Worm (Caenorhabditis elegans) whole organism, L2 larva: Measurements from ENCODE around the gene E01G6.1.

Experiments
- C34F6.9 ChIP-seq: fragments of 150-350 bp; optimal IDR thresholded peaks from 2 replicates; lab custom pipeline; 2014; ENCODE audit warnings: missing biosample characterization, missing genetic modification characterization
- R02D3.7 ChIP-seq: fragments of 150-350 bp; optimal IDR thresholded peaks from 2 replicates; lab custom pipeline; 2014; ENCODE audit warnings: missing biosample characterization, missing genetic modification characterization
- Y55F3AM.14 ChIP-seq: fragments of 200-800 bp; sonication (Bioruptor generic); optimal IDR thresholded peaks from 2 replicates; lab custom pipeline; 2018; ENCODE audit warnings: mild to moderate bottlenecking, missing genetic modification characterization, missing compliant biosample characterization
- ZK546.5 ChIP-seq: sonication (generic microtip); optimal IDR thresholded peaks from 2 replicates; lab custom pipeline; 2017; ENCODE audit warnings: missing biosample characterization, missing genetic modification characterization
- alr-1 ChIP-seq: fragments of 150-350 bp; optimal IDR thresholded peaks from 2 replicates; lab custom pipeline; 2014; ENCODE audit warnings: missing biosample characterization, missing genetic modification characterization
- ama-1 ChIP-seq: fragments of 150-350 bp; optimal IDR thresholded peaks from 2 replicates; lab custom pipeline; 2018; ENCODE audit warnings: inconsistent platforms
- blmp-1 ChIP-seq: sonication (generic microtip); optimal IDR thresholded peaks from 2 replicates; lab custom pipeline; 2017; ENCODE audit warnings: missing genetic modification characterization, mild to moderate bottlenecking, missing compliant biosample characterization, antibody characterized with exemption, moderate library complexity; ENCODE audit not compliant: insufficient read depth
- ceh-16 ChIP-seq: fragments of 150-350 bp; optimal IDR thresholded peaks from 2 replicates; lab custom pipeline; 2014; ENCODE audit warnings: missing biosample characterization, missing genetic modification characterization
- ceh-82 ChIP-seq: fragments of 150-350 bp; optimal IDR thresholded peaks from 2 replicates; lab custom pipeline; 2014; ENCODE audit warnings: missing biosample characterization, missing genetic modification characterization
- crh-2 ChIP-seq: sonication (generic microtip); optimal IDR thresholded peaks from 2 replicates; lab custom pipeline; 2017; ENCODE audit warnings: missing biosample characterization, missing genetic modification characterization
- dmd-4 ChIP-seq: sonication (generic microtip); optimal IDR thresholded peaks from 2 replicates; lab custom pipeline; 2017; ENCODE audit warnings: missing biosample characterization, missing genetic modification characterization
- egl-27 ChIP-seq: sonication (generic microtip); optimal IDR thresholded peaks from 3 replicates; lab custom pipeline; 2017; ENCODE audit warnings: missing biosample characterization, missing genetic modification reagents, missing genetic modification characterization
- elt-1 ChIP-seq: fragments of 150-350 bp; optimal IDR thresholded peaks from 2 replicates; lab custom pipeline; 2014; ENCODE audit warnings: missing biosample characterization, missing genetic modification characterization
- elt-3 ChIP-seq: sonication (generic microtip); optimal IDR thresholded peaks from 2 replicates; lab custom pipeline; 2017; ENCODE audit warnings: missing biosample characterization, missing genetic modification characterization
- fos-1 ChIP-seq: fragments of 150-350 bp; optimal IDR thresholded peaks from 2 replicates; lab custom pipeline; 2014; ENCODE audit warnings: missing biosample characterization, missing genetic modification characterization
- gmeb-1 ChIP-seq: fragments of 150-350 bp; optimal IDR thresholded peaks from 2 replicates; lab custom pipeline; 2014; ENCODE audit warnings: missing biosample characterization, missing genetic modification characterization
- lin-13 ChIP-seq: fragments of 150-350 bp; optimal IDR thresholded peaks from 2 replicates; lab custom pipeline; 2014; ENCODE audit warnings: missing biosample characterization, missing genetic modification reagents, missing genetic modification characterization
- mab-5 ChIP-seq: fragments of 150-350 bp; optimal IDR thresholded peaks from 2 replicates; lab custom pipeline; 2014; ENCODE audit warnings: missing biosample characterization, missing genetic modification characterization
- mbf-1 ChIP-seq: sonication (generic microtip); optimal IDR thresholded peaks from 2 replicates; lab custom pipeline; 2017; ENCODE audit warnings: missing biosample characterization, missing genetic modification characterization
- mdl-1 ChIP-seq, 2 experiments: fragments of 150-350 bp in 1 of 2; sonication (generic microtip) in 1 of 2; optimal IDR thresholded peaks; 2 replicates each; lab custom pipeline; 2017; ENCODE audit warnings: missing biosample characterization in 2 of 2, missing genetic modification characterization in 2 of 2
- nhr-10 ChIP-seq: sonication (generic microtip); optimal IDR thresholded peaks from 2 replicates; lab custom pipeline; 2017; ENCODE audit warnings: missing biosample characterization, missing genetic modification characterization
- nhr-11 ChIP-seq: fragments of 150-350 bp; optimal IDR thresholded peaks from 2 replicates; lab custom pipeline; 2014; ENCODE audit warnings: missing biosample characterization, missing genetic modification characterization
- nhr-12 ChIP-seq: fragments of 150-350 bp; optimal IDR thresholded peaks from 2 replicates; lab custom pipeline; 2014; ENCODE audit warnings: missing biosample characterization, missing genetic modification characterization
- nhr-129 ChIP-seq: fragments of 150-350 bp; optimal IDR thresholded peaks from 2 replicates; lab custom pipeline; 2014; ENCODE audit warnings: missing biosample characterization, missing genetic modification characterization
- nhr-21 ChIP-seq: fragments of 150-350 bp; optimal IDR thresholded peaks from 2 replicates; lab custom pipeline; 2014; ENCODE audit warnings: missing biosample characterization, missing genetic modification characterization
- nhr-237 ChIP-seq: fragments of 150-350 bp; optimal IDR thresholded peaks from 2 replicates; lab custom pipeline; 2014; ENCODE audit warnings: missing biosample characterization, missing genetic modification characterization
- nhr-6 ChIP-seq: fragments of 150-350 bp; optimal IDR thresholded peaks from 2 replicates; lab custom pipeline; 2014; ENCODE audit warnings: missing biosample characterization, missing genetic modification characterization
- nhr-77 ChIP-seq: fragments of 150-350 bp; optimal IDR thresholded peaks from 2 replicates; lab custom pipeline; 2014; ENCODE audit warnings: missing biosample characterization, missing genetic modification characterization
- sem-4 ChIP-seq: fragments of 150-350 bp; optimal IDR thresholded peaks from 2 replicates; lab custom pipeline; 2014; ENCODE audit warnings: missing biosample characterization, missing genetic modification reagents, missing genetic modification characterization
- sma-9 ChIP-seq, 2 experiments: fragments of 150-350 bp in 1 of 2; sonication (generic microtip) in 1 of 2; optimal IDR thresholded peaks; 2 replicates each; lab custom pipeline; 2014 to 2016; ENCODE audit warnings: missing genetic modification characterization in 2 of 2, mild to moderate bottlenecking in 1 of 2, missing biosample characterization in 1 of 2, missing compliant biosample characterization in 1 of 2, missing genetic modification reagents in 1 of 2, moderate library complexity in 1 of 2
- snpc-4 ChIP-seq: fragments of 150-350 bp; optimal IDR thresholded peaks from 2 replicates; lab custom pipeline; 2014; ENCODE audit warnings: missing biosample characterization, missing genetic modification characterization
- unc-39 ChIP-seq: fragments of 150-350 bp; optimal IDR thresholded peaks from 2 replicates; lab custom pipeline; 2014; ENCODE audit warnings: missing biosample characterization, missing genetic modification characterization
- unc-55 ChIP-seq: fragments of 150-350 bp; sonication (generic microtip); optimal IDR thresholded peaks from 3 replicates; lab custom pipeline; 2014; ENCODE audit warnings: missing biosample characterization, missing genetic modification reagents, missing genetic modification characterization
- unc-62 ChIP-seq: fragments of 150-350 bp; optimal IDR thresholded peaks from 2 replicates; lab custom pipeline; 2014; ENCODE audit warnings: missing biosample characterization, missing genetic modification reagents, missing genetic modification characterization
- ztf-1 ChIP-seq: fragments of 200-800 bp; sonication (Bioruptor generic); conservative IDR thresholded peaks from 2 replicates; pipeline ENCODE4 v1.3.6; 2022; ENCODE audit warnings: missing genetic modification characterization, missing compliant biosample characterization
- ztf-11 ChIP-seq: sonication (generic microtip); optimal IDR thresholded peaks from 2 replicates; lab custom pipeline; 2017; ENCODE audit warnings: missing biosample characterization, missing genetic modification characterization

The E01G6.1 gene

ce11 chrX:12270841-12271240 is 10.2 kb downstream of the E01G6.1 start, which contains the start of gene otpl-8:
otpl-8 (minus strand) TSS chrX:12270941.
- TF ChIP-seq nhr-10 (no peak), ceh-16 (no peak), ama-1 (no peak), lin-13 (GFP tag; lab: Kevin White, UChicago) (no peak), ceh-82 (no peak), ZK546.5 (no peak), ztf-11 (tag; lab: Kevin White, UChicago) (no peak), alr-1 (tag; lab: Kevin White, UChicago) (no peak), nhr-12 (no peak), nhr-21 (tag; lab: Kevin White, UChicago) (no peak), C34F6.9 (no peak), unc-55 (GFP tag; lab: Kevin White, UChicago) (no peak), elt-3 (no peak), gmeb-1 (tag; lab: Kevin White, UChicago) (no peak), blmp-1 (tag; lab: Kevin White, UChicago) (no peak), unc-39 (tag; lab: Kevin White, UChicago) (no peak), sma-9 (GFP tag; optimal IDR thresholded peaks at IDR 0.05; lab: Kevin White, UChicago) (no peak), sma-9 (tag; optimal IDR thresholded peaks at IDR 0.05; lab: Kevin White, UChicago) (no peak), mab-5 (no peak)

- TF ChIP-seq ZK546.5 (no peak), elt-3 (no peak), sma-9 (GFP tag; optimal IDR thresholded peaks at IDR 0.05; lab: Kevin White, UChicago) (no peak), sma-9 (tag; optimal IDR thresholded peaks at IDR 0.05; lab: Kevin White, UChicago) (no peak), egl-27 (tag; lab: Kevin White, UChicago) (no peak), ceh-16 (no peak), blmp-1 (tag; lab: Kevin White, UChicago) (no peak), elt-1 (tag; lab: Kevin White, UChicago) (no peak), sem-4 (tag; lab: Kevin White, UChicago) (no peak), nhr-12 (no peak), crh-2 (tag; lab: Kevin White, UChicago) (no peak), nhr-11 (tag; lab: Kevin White, UChicago) (no peak), unc-62 (no peak)
- TF ChIP-seq, all 48 proteins: peak for 0
Observed at ce11 chrX:12273870-12274269, 13.2 kb downstream of the E01G6.1 start, which contains the start of gene H19J13.2. H19J13.2 (minus strand) TSS chrX:12273970.

DNA sequence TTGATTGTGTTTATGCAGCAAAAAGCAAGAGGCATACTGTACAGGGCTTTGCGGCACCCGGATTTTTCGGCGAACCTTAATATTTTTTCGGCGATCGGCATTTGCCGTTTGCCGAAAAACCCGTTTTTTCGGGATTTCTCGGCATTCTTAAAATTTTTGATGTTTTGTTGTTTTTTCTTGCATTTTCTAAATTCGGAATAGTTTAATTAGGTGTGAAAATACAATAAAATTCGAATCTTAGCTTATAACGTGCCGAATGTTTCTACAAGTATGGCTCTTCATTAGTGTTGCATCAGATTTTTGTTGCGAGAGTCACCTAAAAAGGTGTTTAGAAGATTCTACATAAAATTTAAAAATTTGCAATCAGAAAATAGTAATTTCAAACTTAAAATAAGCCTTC is 14.9 kb downstream of the E01G6.1 start, which contains the start of gene C04B4.6:
C04B4.6 (minus strand) TSS at position 101 of the 400 bp plus-strand sequence.
- TF ChIP-seq ZK546.5 = no peak
- no peak for TF ChIP-seq unc-39 (tag; lab: Kevin White, UChicago)
- TF ChIP-seq mbf-1 = no peak
- no peak for TF ChIP-seq mdl-1 (tag; optimal IDR thresholded peaks at IDR 0.05; lab: Kevin White, UChicago)
- TF ChIP-seq fos-1 (tag; lab: Kevin White, UChicago) = no peak
- TF ChIP-seq nhr-77 (tag; lab: Kevin White, UChicago) = no peak
- no peak for TF ChIP-seq unc-62
- no peak for TF ChIP-seq ztf-11 (tag; lab: Kevin White, UChicago)
- TF ChIP-seq gmeb-1 (tag; lab: Kevin White, UChicago) = no peak
- TF ChIP-seq snpc-4 (tag; lab: Kevin White, UChicago) = no peak
- TF ChIP-seq C34F6.9 = no peak
- TF ChIP-seq crh-2 (tag; lab: Kevin White, UChicago) = no peak

ce11 chrX:12280477-12280876 is 19.8 kb downstream of the E01G6.1 start, which contains the start of gene C04B4.1:
C04B4.1 (plus strand) TSS chrX:12280777.
- no peak for TF ChIP-seq nhr-12
- no peak for TF ChIP-seq dmd-4 (tag; lab: Kevin White, UChicago)
- no peak for TF ChIP-seq ZK546.5
- no peak for TF ChIP-seq gmeb-1 (tag; lab: Kevin White, UChicago)
- no peak for TF ChIP-seq sem-4 (tag; lab: Kevin White, UChicago)
- TF ChIP-seq R02D3.7 (tag; lab: Kevin White, UChicago) = no peak
- no peak for TF ChIP-seq nhr-237 (tag; lab: Kevin White, UChicago)
- no peak for TF ChIP-seq ztf-1 (GFP tag; lab: Robert Waterston, UW)
- no peak for TF ChIP-seq alr-1 (tag; lab: Kevin White, UChicago)
- no peak for TF ChIP-seq ceh-16
- no peak for TF ChIP-seq blmp-1 (tag; lab: Kevin White, UChicago)
- TF ChIP-seq mdl-1 (tag; optimal IDR thresholded peaks at IDR 0.05; lab: Kevin White, UChicago) = no peak
- no peak for TF ChIP-seq elt-1 (tag; lab: Kevin White, UChicago)
- TF ChIP-seq fos-1 (tag; lab: Kevin White, UChicago) = no peak
- TF ChIP-seq nhr-6 (tag; lab: Kevin White, UChicago) = no peak
- no peak for TF ChIP-seq snpc-4 (tag; lab: Kevin White, UChicago)
- no peak for TF ChIP-seq nhr-11 (tag; lab: Kevin White, UChicago)
- no peak for TF ChIP-seq nhr-129 (tag; lab: Kevin White, UChicago)
- no peak for TF ChIP-seq crh-2 (tag; lab: Kevin White, UChicago)
- TF ChIP-seq Y55F3AM.14 (GFP tag; lab: Kevin White, UChicago) = no peak
